Worm (Caenorhabditis elegans) whole organism, L3 larva: ENCODE results near the gene pak-1.

Source experiments
- R02D3.7 ChIP-seq: fragments of 150-350 bp; optimal IDR thresholded peaks from 2 replicates; lab custom pipeline; 2014; ENCODE audit warnings: missing biosample characterization, missing genetic modification characterization
- ZK546.5 ChIP-seq: sonication (generic microtip); optimal IDR thresholded peaks from 2 replicates; lab custom pipeline; 2017; ENCODE audit warnings: missing biosample characterization, missing genetic modification characterization
- aly-2 ChIP-seq: fragments of 150-350 bp; optimal IDR thresholded peaks from 2 replicates; lab custom pipeline; 2014; ENCODE audit warnings: missing biosample characterization, missing genetic modification characterization
- ama-1 ChIP-seq: fragments of 150-350 bp; optimal IDR thresholded peaks from 2 replicates; lab custom pipeline; 2018
- ceh-28 ChIP-seq: fragments of 150-350 bp; optimal IDR thresholded peaks from 2 replicates; lab custom pipeline; 2014; ENCODE audit warnings: missing biosample characterization, missing genetic modification reagents, missing genetic modification characterization
- ceh-9 ChIP-seq: sonication (generic microtip); optimal IDR thresholded peaks from 2 replicates; lab custom pipeline; 2018; ENCODE audit warnings: missing biosample characterization, missing genetic modification characterization
- daf-12 ChIP-seq: fragments of 150-350 bp; optimal IDR thresholded peaks from 2 replicates; lab custom pipeline; 2014; ENCODE audit warnings: missing biosample characterization, missing genetic modification reagents, missing genetic modification characterization
- egl-5 ChIP-seq: fragments of 150-350 bp; optimal IDR thresholded peaks from 2 replicates; lab custom pipeline; 2017; ENCODE audit warnings: missing biosample characterization, missing genetic modification reagents, missing genetic modification characterization, inconsistent platforms
- elt-2 ChIP-seq: sonication (generic microtip); optimal IDR thresholded peaks from 2 replicates; lab custom pipeline; 2016; ENCODE audit warnings: missing genetic modification reagents, mild to moderate bottlenecking, missing genetic modification characterization, missing compliant biosample characterization
- elt-3 ChIP-seq, 3 experiments: fragments of 150-350 bp in 1 of 3; sonication (generic microtip) in 2 of 3; optimal IDR thresholded peaks; 2 replicates in 2 of 3; 4 replicates in 1 of 3; lab custom pipeline; 2014 to 2017; ENCODE audit warnings: missing biosample characterization in 3 of 3, missing genetic modification characterization in 3 of 3
- eor-1 ChIP-seq, 2 experiments: fragments of 150-350 bp; optimal IDR thresholded peaks; 2 replicates each; lab custom pipeline; 2014 to 2018; ENCODE audit warnings: missing biosample characterization in 2 of 2, missing genetic modification characterization in 2 of 2
- fkh-2 ChIP-seq: fragments of 150-350 bp; optimal IDR thresholded peaks from 2 replicates; lab custom pipeline; 2014; ENCODE audit warnings: missing biosample characterization, missing genetic modification reagents, missing genetic modification characterization
- hmg-11 ChIP-seq: sonication (generic microtip); optimal IDR thresholded peaks from 2 replicates; lab custom pipeline; 2016; ENCODE audit warnings: missing genetic modification characterization, missing compliant biosample characterization
- jun-1 ChIP-seq: fragments of 150-350 bp; optimal IDR thresholded peaks from 2 replicates; lab custom pipeline; 2014; ENCODE audit warnings: missing biosample characterization, missing genetic modification reagents, missing genetic modification characterization
- lin-39 ChIP-seq: fragments of 150-350 bp; optimal IDR thresholded peaks from 2 replicates; lab custom pipeline; 2018; ENCODE audit warnings: missing biosample characterization, missing genetic modification reagents, missing genetic modification characterization
- lsy-12 ChIP-seq: sonication (generic microtip); optimal IDR thresholded peaks from 2 replicates; lab custom pipeline; 2016; ENCODE audit warnings: mild to moderate bottlenecking, missing genetic modification characterization, missing compliant biosample characterization
- mml-1 ChIP-seq: fragments of 150-350 bp; sonication (generic microtip); optimal IDR thresholded peaks from 3 replicates; lab custom pipeline; 2014; ENCODE audit warnings: missing biosample characterization, missing genetic modification characterization
- nhr-11 ChIP-seq: fragments of 150-350 bp; optimal IDR thresholded peaks from 2 replicates; lab custom pipeline; 2014; ENCODE audit warnings: missing biosample characterization, missing genetic modification characterization
- nhr-12 ChIP-seq: fragments of 150-350 bp; optimal IDR thresholded peaks from 2 replicates; lab custom pipeline; 2014; ENCODE audit warnings: missing biosample characterization, missing genetic modification characterization
- nhr-23 ChIP-seq: fragments of 150-350 bp; optimal IDR thresholded peaks from 2 replicates; lab custom pipeline; 2014; ENCODE audit warnings: missing biosample characterization, missing genetic modification reagents, missing genetic modification characterization
- nhr-237 ChIP-seq: fragments of 150-350 bp; optimal IDR thresholded peaks from 2 replicates; lab custom pipeline; 2014; ENCODE audit warnings: missing biosample characterization, missing genetic modification characterization
- nhr-25 ChIP-seq: sonication (generic microtip); optimal IDR thresholded peaks from 2 replicates; lab custom pipeline; 2017; ENCODE audit warnings: missing biosample characterization, missing genetic modification characterization
- nhr-28 ChIP-seq: fragments of 150-350 bp; optimal IDR thresholded peaks from 2 replicates; lab custom pipeline; 2014; ENCODE audit warnings: missing biosample characterization, missing genetic modification characterization
- nhr-43 ChIP-seq: sonication (generic microtip); optimal IDR thresholded peaks from 2 replicates; lab custom pipeline; 2016; ENCODE audit warnings: mild to moderate bottlenecking, missing genetic modification characterization, missing compliant biosample characterization; ENCODE audit not compliant: poor library complexity, severe bottlenecking
- nhr-67 ChIP-seq: fragments of 150-350 bp; optimal IDR thresholded peaks from 2 replicates; lab custom pipeline; 2014; ENCODE audit warnings: missing biosample characterization, missing genetic modification characterization
- nhr-76 ChIP-seq: fragments of 150-350 bp; sonication (generic microtip); optimal IDR thresholded peaks from 5 replicates; lab custom pipeline; 2014; ENCODE audit warnings: missing biosample characterization, missing genetic modification characterization
- nhr-77 ChIP-seq: fragments of 150-350 bp; optimal IDR thresholded peaks from 2 replicates; lab custom pipeline; 2014; ENCODE audit warnings: missing biosample characterization, missing genetic modification characterization
- pha-4 ChIP-seq: fragments of 150-350 bp; optimal IDR thresholded peaks from 2 replicates; lab custom pipeline; 2014; ENCODE audit warnings: missing biosample characterization, missing genetic modification reagents, missing genetic modification characterization
- pqm-1 ChIP-seq: fragments of 150-350 bp; optimal IDR thresholded peaks from 2 replicates; lab custom pipeline; 2017; ENCODE audit warnings: missing biosample characterization, missing genetic modification characterization, inconsistent platforms
- snpc-4 ChIP-seq: fragments of 150-350 bp; optimal IDR thresholded peaks from 2 replicates; lab custom pipeline; 2014; ENCODE audit warnings: missing biosample characterization, missing genetic modification characterization
- unc-62 ChIP-seq: fragments of 150-350 bp; sonication (generic microtip); optimal IDR thresholded peaks from 4 replicates; lab custom pipeline; 2014; ENCODE audit warnings: missing biosample characterization, missing genetic modification reagents, missing genetic modification characterization
- zag-1 ChIP-seq: fragments of 150-350 bp; optimal IDR thresholded peaks from 2 replicates; lab custom pipeline; 2014; ENCODE audit warnings: missing biosample characterization, missing genetic modification characterization
- ztf-11 ChIP-seq: fragments of 150-350 bp; optimal IDR thresholded peaks from 2 replicates; lab custom pipeline; 2014; ENCODE audit warnings: missing biosample characterization, missing genetic modification characterization
- ztf-4 ChIP-seq: fragments of 150-350 bp; optimal IDR thresholded peaks from 2 replicates; lab custom pipeline; 2014; ENCODE audit warnings: missing biosample characterization, missing genetic modification characterization

pak-1 gene

DNA sequence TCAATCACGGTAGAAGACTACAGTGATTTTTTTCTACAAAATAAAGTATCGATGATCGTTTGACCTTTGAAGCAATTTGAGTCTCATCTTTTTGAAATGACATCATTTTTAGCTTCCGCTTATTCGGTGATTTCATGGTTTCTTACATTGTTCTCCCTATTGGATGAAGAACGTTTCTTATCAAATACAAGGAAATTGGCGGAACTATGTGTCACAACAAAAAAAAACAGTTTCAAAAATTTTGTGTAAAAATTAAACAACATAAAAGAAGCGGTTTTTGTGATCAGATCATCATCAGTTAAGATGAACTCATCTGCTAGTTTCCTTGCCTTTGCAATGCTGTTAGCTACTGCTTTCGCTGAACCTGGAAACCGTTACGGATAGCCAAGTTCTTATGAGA lies 39.3 kb upstream of the pak-1 start, which contains the start of gene C45B2.8:
Gene C45B2.8 (plus strand): TSS at position 301 of the 400 bp plus-strand sequence.
- no peak for TF ChIP-seq unc-62 (GFP tag; lab: Kevin White, UChicago)
- TF ChIP-seq R02D3.7 (tag; lab: Kevin White, UChicago) = no peak
- TF ChIP-seq elt-3 (tag; optimal IDR thresholded peaks at IDR 0.05; lab: Kevin White, UChicago) = no peak
- no peak for TF ChIP-seq nhr-12 (tag; lab: Kevin White, UChicago)
- no peak for TF ChIP-seq lsy-12 (tag; lab: Kevin White, UChicago)
- no peak for TF ChIP-seq nhr-25 (tag; lab: Kevin White, UChicago)
- TF ChIP-seq aly-2 (tag; lab: Kevin White, UChicago) = no peak
- TF ChIP-seq jun-1 (tag; lab: Kevin White, UChicago) = no peak

DNA sequence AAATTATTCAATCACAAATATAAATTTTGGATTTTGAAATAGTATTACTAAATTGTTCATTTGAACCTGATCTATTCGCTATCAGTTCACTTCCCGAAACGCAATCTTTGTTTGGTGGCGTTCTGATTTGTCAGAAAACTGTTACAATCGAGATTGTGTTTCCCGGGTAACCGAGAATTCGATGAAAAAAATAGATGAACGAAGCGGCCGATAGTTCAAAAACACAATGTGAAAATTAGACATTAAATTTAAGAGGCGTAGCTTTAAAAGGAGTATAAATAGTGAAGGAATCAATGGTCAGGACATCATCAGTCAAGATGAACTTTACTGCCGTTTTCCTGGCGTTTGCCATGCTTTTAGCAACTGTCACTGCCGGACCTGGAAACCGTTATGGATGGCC lies 37.4 kb upstream of the pak-1 start, which contains the start of gene C45B2.1:
Gene C45B2.1 (plus strand): TSS at position 301 of the 400 bp plus-strand sequence.
- TF ChIP-seq ceh-28 (tag; lab: Kevin White, UChicago) (no peak), pqm-1 (tag; lab: Kevin White, UChicago) (no peak), nhr-76 (tag; lab: Kevin White, UChicago) (no peak), nhr-28 (tag; lab: Kevin White, UChicago) (no peak), nhr-23 (tag; lab: Kevin White, UChicago) (no peak), zag-1 (no peak), daf-12 (no peak), nhr-237 (tag; lab: Kevin White, UChicago) (no peak), hmg-11 (tag; lab: Kevin White, UChicago) (no peak), pha-4 (no peak), ama-1 (lab: Kevin White, UChicago) (no peak), ceh-9 (tag; lab: Kevin White, UChicago) (no peak), eor-1 (tag; optimal IDR thresholded peaks at IDR 0.05; lab: Kevin White, UChicago) (no peak), R02D3.7 (tag; lab: Kevin White, UChicago) (no peak), ZK546.5 (tag; lab: Kevin White, UChicago) (no peak), elt-2 (tag; lab: Kevin White, UChicago) (no peak), lin-39 (tag; lab: Kevin White, UChicago) (no peak), lsy-12 (tag; lab: Kevin White, UChicago) (no peak)

DNA sequence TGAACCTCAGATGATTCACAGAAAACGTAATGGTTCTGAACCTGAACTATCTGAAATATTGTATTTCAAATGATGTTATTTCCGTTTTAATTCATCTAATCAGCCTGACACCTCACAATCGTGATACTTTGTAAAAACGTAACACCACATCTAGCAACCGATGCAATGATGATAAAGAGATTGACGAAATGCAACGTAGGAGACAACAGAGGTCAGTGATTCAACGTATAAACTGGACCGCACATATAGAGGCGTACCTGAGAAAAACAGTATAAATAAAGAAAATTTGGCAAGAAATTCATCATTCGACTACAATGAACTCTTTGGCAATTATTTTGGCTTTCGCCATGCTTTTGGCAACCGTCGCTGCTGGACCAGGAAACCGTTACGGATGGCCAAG lies 36.0 kb upstream of the pak-1 start, which contains the start of gene C45B2.2:
Gene C45B2.2 (plus strand): TSS at position 301 of the 400 bp plus-strand sequence.
- no peak for TF ChIP-seq elt-2 (tag; lab: Kevin White, UChicago)
- no peak for TF ChIP-seq ztf-11 (tag; lab: Kevin White, UChicago)
- no peak for TF ChIP-seq egl-5
- no peak for TF ChIP-seq nhr-77
- TF ChIP-seq ceh-9 (tag; lab: Kevin White, UChicago) = no peak
- TF ChIP-seq ztf-4 (tag; lab: Kevin White, UChicago) = no peak
- no peak for TF ChIP-seq R02D3.7 (tag; lab: Kevin White, UChicago)
- TF ChIP-seq nhr-67 (tag; lab: Kevin White, UChicago) = no peak
- TF ChIP-seq nhr-23 (tag; lab: Kevin White, UChicago) = no peak

DNA sequence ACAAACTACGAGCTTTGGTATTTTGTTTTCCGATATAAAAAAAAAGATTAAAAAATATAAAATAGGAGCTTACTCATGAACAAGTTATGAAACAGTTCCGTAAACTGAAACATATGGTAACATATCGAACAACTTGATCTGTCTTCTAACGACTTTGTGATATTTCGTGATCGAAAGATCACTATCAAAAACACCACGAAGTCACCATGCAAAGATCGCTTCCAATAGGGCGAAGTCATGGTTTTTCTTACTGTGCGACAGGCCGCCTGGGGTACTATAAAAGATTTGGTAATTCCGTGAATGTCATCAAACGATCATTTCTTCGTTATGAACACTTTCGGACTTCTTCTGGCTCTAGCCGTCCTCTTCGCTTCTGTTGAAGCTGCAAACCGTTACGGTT lies 34.3 kb upstream of the pak-1 start, which contains the start of gene C45B2.3:
Gene C45B2.3 (plus strand): TSS at position 301 of the 400 bp plus-strand sequence.
- TF ChIP-seq aly-2 (tag; lab: Kevin White, UChicago) (no peak), nhr-67 (tag; lab: Kevin White, UChicago) (no peak), nhr-28 (tag; lab: Kevin White, UChicago) (no peak), unc-62 (GFP tag; lab: Kevin White, UChicago) (no peak), ceh-9 (tag; lab: Kevin White, UChicago) (no peak), pqm-1 (tag; lab: Kevin White, UChicago) (no peak), ztf-11 (tag; lab: Kevin White, UChicago) (no peak), nhr-11 (tag; lab: Kevin White, UChicago) (no peak), daf-12 (no peak), ama-1 (lab: Kevin White, UChicago) (no peak), nhr-76 (tag; lab: Kevin White, UChicago) (no peak), mml-1 (tag; lab: Kevin White, UChicago) (no peak), elt-3 (tag; optimal IDR thresholded peaks at IDR 0.05; lab: Kevin White, UChicago) (no peak), R02D3.7 (tag; lab: Kevin White, UChicago) (no peak), ZK546.5 (tag; lab: Kevin White, UChicago) (no peak), fkh-2 (no peak), snpc-4 (tag; lab: Kevin White, UChicago) (no peak), nhr-43 (tag; lab: Kevin White, UChicago) (no peak), nhr-25 (tag; lab: Kevin White, UChicago) (no peak)
- TF ChIP-seq, all 47 proteins: peak for 0
